Worm (Caenorhabditis elegans): ENCODE data around the gene ttbk-2.1.

Gene ttbk-2.1

DNA sequence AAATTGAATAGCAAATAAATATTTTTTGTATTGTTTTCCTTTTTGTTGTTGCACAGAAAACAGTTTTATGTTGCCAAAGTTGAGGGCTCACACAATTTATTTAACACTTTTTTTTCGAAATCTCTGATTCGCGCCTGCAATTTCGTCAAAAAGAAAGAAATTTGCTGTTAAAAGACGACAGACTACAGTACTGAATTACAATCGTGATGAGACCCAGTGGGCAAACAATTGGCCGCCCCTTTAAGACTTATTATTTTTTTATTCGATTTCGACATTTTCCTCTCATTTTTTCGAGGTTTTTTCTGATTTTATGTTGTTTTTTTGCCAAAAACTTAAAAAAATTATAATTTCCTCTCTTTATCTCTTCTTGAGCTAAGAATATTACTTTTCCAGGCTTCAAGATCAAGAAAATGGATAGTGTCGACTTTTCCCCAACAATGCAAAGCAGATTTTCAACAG is 15.7 kb downstream of the ttbk-2.1 start, which contains the start of gene slfl-4:
slfl-4 (plus strand) TSS at position 409 of the 459 bp plus-strand sequence.
- no peak for TF ChIP-seq nfya-1 (tag; optimal IDR thresholded peaks at IDR 0.05; ENCODE audit: insufficient read depth)
- no peak for TF ChIP-seq fos-1 (tag; optimal IDR thresholded peaks at IDR 0.05)
- no peak for TF ChIP-seq aly-2 (tag; optimal IDR thresholded peaks at IDR 0.05)
- no peak for TF ChIP-seq nhr-77 (tag; optimal IDR thresholded peaks at IDR 0.05)
- TF ChIP-seq ceh-9 (tag; optimal IDR thresholded peaks at IDR 0.05) = no peak
- TF ChIP-seq ceh-28 (tag; optimal IDR thresholded peaks at IDR 0.05) = no peak
- TF ChIP-seq snpc-4 (tag; optimal IDR thresholded peaks at IDR 0.05) = no peak
- TF ChIP-seq nhr-11 (tag; optimal IDR thresholded peaks at IDR 0.05) = no peak
- no peak for TF ChIP-seq unc-62 (GFP tag; optimal IDR thresholded peaks at IDR 0.05)
- no peak for TF ChIP-seq zag-1 (tag; optimal IDR thresholded peaks at IDR 0.05)

DNA sequence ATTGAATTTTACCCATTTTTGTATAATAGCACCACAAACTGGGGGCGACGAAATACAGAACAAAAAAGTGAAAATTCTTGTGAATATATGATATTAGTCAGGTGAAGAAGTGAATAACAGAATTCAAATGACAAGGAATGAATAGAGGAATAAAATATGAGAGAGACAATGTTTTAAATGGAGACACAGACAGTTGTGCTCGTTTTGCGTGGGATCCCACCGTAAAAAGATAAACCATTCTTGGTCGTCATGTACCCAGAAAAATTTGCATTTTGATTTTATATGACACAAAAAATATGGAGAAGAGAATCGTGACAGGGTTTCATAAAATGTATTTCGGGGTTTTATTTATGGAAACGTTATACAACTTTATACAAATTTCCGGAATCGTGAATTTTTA is 19.3 kb downstream of the ttbk-2.1 start, which contains the start of gene F36H12.17:
F36H12.17 (minus strand) TSS at position 101 of the 400 bp plus-strand sequence.
- TF ChIP-seq elt-2 (tag; optimal IDR thresholded peaks at IDR 0.05) (no peak), nhr-43 (tag; optimal IDR thresholded peaks at IDR 0.05; ENCODE audit: poor library complexity, severe bottlenecking) (no peak)

DNA sequence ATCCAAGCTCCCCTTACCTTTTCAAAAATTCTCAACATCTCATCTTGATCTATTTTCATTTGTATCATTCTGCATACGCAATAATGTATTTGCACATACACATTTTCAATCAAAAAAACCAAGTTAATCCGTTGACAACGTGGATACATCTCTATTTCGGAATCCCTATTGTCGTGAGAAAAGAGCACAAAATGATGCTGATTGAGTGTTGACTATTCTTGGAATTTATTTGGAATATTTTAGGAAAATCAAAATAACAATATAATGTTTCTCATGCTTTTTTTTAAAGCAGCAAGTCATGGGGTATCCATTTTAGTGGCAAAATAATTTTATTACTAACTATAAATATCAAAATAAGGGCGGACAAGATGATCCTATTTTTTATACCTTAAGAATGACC is 23.0 kb downstream of the ttbk-2.1 start:
- no peak for TF ChIP-seq lsy-12 (tag; optimal IDR thresholded peaks at IDR 0.05)
- TF ChIP-seq ceh-9 (tag; optimal IDR thresholded peaks at IDR 0.05) = no peak
- TF ChIP-seq nhr-237 (tag; optimal IDR thresholded peaks at IDR 0.05) = no peak
- no peak for TF ChIP-seq elt-2 (tag; optimal IDR thresholded peaks at IDR 0.05)
- TF ChIP-seq ama-1 (optimal IDR thresholded peaks at IDR 0.05) = no peak
- TF ChIP-seq nhr-77 (tag; optimal IDR thresholded peaks at IDR 0.05) = no peak
- no peak for TF ChIP-seq ztf-4 (tag; optimal IDR thresholded peaks at IDR 0.05)
- no peak for TF ChIP-seq daf-12 (tag; optimal IDR thresholded peaks at IDR 0.05)
- no peak for TF ChIP-seq ceh-28 (tag; optimal IDR thresholded peaks at IDR 0.05)

DNA sequence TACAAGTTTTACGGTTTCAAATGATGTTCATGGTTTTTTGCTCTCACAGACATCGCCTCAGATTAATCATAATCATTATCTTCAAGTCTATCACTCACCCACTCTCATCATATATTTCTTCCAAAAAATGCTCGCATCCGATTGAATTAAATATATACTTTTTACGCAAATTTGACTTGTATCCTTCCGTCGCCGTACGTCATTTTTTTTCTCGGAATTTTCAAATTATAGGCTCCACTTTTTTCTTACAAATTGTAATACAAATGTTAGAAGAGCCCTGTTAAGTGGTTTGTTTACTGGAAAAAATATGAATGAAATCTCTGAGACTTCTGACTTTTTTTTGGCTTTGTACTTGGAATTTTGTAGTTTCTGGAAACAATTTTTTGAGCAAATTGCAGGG is 28.7 kb downstream of the ttbk-2.1 start:
- TF ChIP-seq egl-27 (tag; optimal IDR thresholded peaks at IDR 0.05) (no peak), nhr-12 (tag; optimal IDR thresholded peaks at IDR 0.05) (no peak), nfya-1 (tag; optimal IDR thresholded peaks at IDR 0.05; ENCODE audit: insufficient read depth) (no peak), sea-2 (GFP tag; optimal IDR thresholded peaks at IDR 0.05) (no peak), lsy-12 (tag; optimal IDR thresholded peaks at IDR 0.05) (no peak), nhr-67 (tag; optimal IDR thresholded peaks at IDR 0.05) (no peak), tbx-2 (tag; optimal IDR thresholded peaks at IDR 0.05) (no peak), ZK546.5 (tag; optimal IDR thresholded peaks at IDR 0.05) (no peak), egl-5 (tag; optimal IDR thresholded peaks at IDR 0.05) (no peak), aly-2 (tag; optimal IDR thresholded peaks at IDR 0.05) (no peak), lin-15B (tag; optimal IDR thresholded peaks at IDR 0.05) (no peak), fkh-2 (tag; optimal IDR thresholded peaks at IDR 0.05) (no peak), ztf-4 (tag; optimal IDR thresholded peaks at IDR 0.05) (no peak), ceh-9 (tag; optimal IDR thresholded peaks at IDR 0.05) (no peak), skn-1 (tag; optimal IDR thresholded peaks at IDR 0.05) (no peak), snpc-4 (tag; optimal IDR thresholded peaks at IDR 0.05) (no peak), elt-2 (tag; optimal IDR thresholded peaks at IDR 0.05) (no peak), unc-62 (GFP tag; optimal IDR thresholded peaks at IDR 0.05) (no peak)

DNA sequence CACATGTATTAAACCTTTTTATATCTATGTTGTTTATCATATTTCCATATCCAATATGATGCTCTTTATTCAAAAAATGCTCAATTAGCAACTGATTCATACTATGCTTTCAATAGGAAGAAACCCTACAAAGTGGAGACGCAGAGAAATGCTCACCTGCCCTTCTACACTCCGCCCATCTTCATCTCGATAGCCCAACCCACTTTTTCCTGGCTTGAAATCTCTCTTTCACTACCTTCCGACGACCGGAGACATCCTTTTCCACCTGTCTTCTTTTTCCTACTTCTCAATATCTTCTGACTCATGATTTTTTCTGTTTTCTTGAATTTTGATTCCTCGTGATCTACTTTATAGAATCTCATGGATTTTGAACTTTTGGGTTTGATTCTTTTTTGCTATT is 30.4 kb downstream of the ttbk-2.1 start:
- no peak for TF ChIP-seq lin-15B (tag; optimal IDR thresholded peaks at IDR 0.05)
- no peak for TF ChIP-seq unc-39 (tag; optimal IDR thresholded peaks at IDR 0.05)
- no peak for TF ChIP-seq ceh-82 (tag; optimal IDR thresholded peaks at IDR 0.05)
- no peak for TF ChIP-seq elt-1 (tag; optimal IDR thresholded peaks at IDR 0.05)
- TF ChIP-seq hmg-11 (tag; optimal IDR thresholded peaks at IDR 0.05) = no peak
- no peak for TF ChIP-seq aly-2 (tag; optimal IDR thresholded peaks at IDR 0.05)
- no peak for TF ChIP-seq nhr-25 (tag; optimal IDR thresholded peaks at IDR 0.05)
- no peak for TF ChIP-seq nfya-1 (tag; optimal IDR thresholded peaks at IDR 0.05; ENCODE audit: insufficient read depth)

DNA sequence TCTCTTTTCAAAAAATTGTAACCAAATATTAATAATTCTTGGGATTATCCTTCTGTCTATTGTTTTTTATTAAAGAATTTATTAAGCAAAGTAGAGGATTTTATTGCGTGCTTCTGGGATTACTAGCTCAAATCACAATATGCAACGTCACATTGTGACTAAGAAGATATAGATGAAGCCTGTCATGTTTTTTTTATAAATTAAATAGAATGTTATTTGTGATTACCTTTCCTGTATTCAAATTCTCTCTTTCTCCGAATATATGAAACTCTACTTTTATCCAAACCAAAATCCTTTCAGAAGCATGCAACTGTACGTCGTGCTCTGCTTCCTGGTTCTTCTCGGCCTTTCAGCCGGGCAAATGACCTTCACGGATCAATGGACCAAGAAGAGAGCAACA is 32.1 kb downstream of the ttbk-2.1 start, which contains the start of gene nlp-47:
nlp-47 (plus strand) TSS at position 301 of the 400 bp plus-strand sequence.
- TF ChIP-seq nhr-25 (tag; optimal IDR thresholded peaks at IDR 0.05) = no peak
- TF ChIP-seq ceh-82 (tag; optimal IDR thresholded peaks at IDR 0.05) = no peak
- TF ChIP-seq hmg-11 (tag; optimal IDR thresholded peaks at IDR 0.05) = no peak
- no peak for TF ChIP-seq elt-3 (tag; optimal IDR thresholded peaks at IDR 0.05)
- no peak for TF ChIP-seq eor-1 (tag; optimal IDR thresholded peaks at IDR 0.05)
- TF ChIP-seq snpc-4 (tag; optimal IDR thresholded peaks at IDR 0.05) = no peak
- TF ChIP-seq lin-39 (tag; optimal IDR thresholded peaks at IDR 0.05) = no peak
- TF ChIP-seq elt-2 (tag; optimal IDR thresholded peaks at IDR 0.05) = no peak
- TF ChIP-seq nhr-76 (tag; optimal IDR thresholded peaks at IDR 0.05) = no peak
- no peak for TF ChIP-seq nhr-23 (tag; optimal IDR thresholded peaks at IDR 0.05)

All from whole organism, L3 larva.